Fruit fly (Drosophila melanogaster) whole organism, embryonic: ENCODE results near the gene CG43273.

Source experiments
- Bteb2 ChIP-seq: fragments of 200-800 bp; sonication (Bioruptor generic); optimal IDR thresholded peaks from 2 replicates; lab custom pipeline; 2016; ENCODE audit warnings: missing biosample characterization, missing genetic modification characterization
- C15 ChIP-seq: fragments of 200-800 bp; sonication (Bioruptor generic); IDR thresholded peaks from 3 replicates; pipeline ENCODE4 v1.3.6; 2022; ENCODE audit warnings: missing biosample characterization, missing genetic modification characterization
- CG10209 ChIP-seq: fragments of 200-800 bp; sonication (Bioruptor generic); optimal IDR thresholded peaks from 3 replicates; lab custom pipeline; 2017; ENCODE audit warnings: missing biosample characterization, mild to moderate bottlenecking, missing genetic modification characterization, missing genetic modification reagents
- CG11695 ChIP-seq: fragments of 200-800 bp; sonication (Bioruptor generic); IDR thresholded peaks from 3 replicates; pipeline ENCODE4 v1.3.6; 2022; ENCODE audit warnings: missing biosample characterization, missing genetic modification characterization
- CG11696 ChIP-seq: fragments of 200-800 bp; sonication (Bioruptor generic); IDR thresholded peaks from 2 replicates; pipeline ENCODE4 v1.3.6; 2022; ENCODE audit warnings: missing biosample characterization, missing genetic modification characterization
- CG12219 ChIP-seq: fragments of 200-800 bp; sonication (Bioruptor generic); optimal IDR thresholded peaks from 3 replicates; lab custom pipeline; 2018; ENCODE audit warnings: missing biosample characterization, mild to moderate bottlenecking, missing genetic modification characterization
- CG17361 ChIP-seq: fragments of 200-800 bp; sonication (Bioruptor generic); IDR thresholded peaks from 3 replicates; pipeline ENCODE4 v1.3.6; 2022; ENCODE audit warnings: missing biosample characterization, missing genetic modification characterization
- CG17385 ChIP-seq: fragments of 200-800 bp; sonication (Bioruptor generic); optimal IDR thresholded peaks from 3 replicates; lab custom pipeline; 2018; ENCODE audit warnings: missing biosample characterization, mild to moderate bottlenecking, missing genetic modification characterization
- CG18262 ChIP-seq: fragments of 200-800 bp; optimal IDR thresholded peaks from 3 replicates; lab custom pipeline; 2019; ENCODE audit warnings: missing biosample characterization, mild to moderate bottlenecking, missing genetic modification characterization, moderate library complexity
- CG2199 ChIP-seq: fragments of 200-800 bp; sonication (Bioruptor generic); IDR thresholded peaks from 3 replicates; pipeline ENCODE4 v1.3.6; 2022; ENCODE audit warnings: missing biosample characterization, missing genetic modification characterization
- CG31441 ChIP-seq: fragments of 200-800 bp; sonication (Bioruptor generic); IDR thresholded peaks from 2 replicates; pipeline ENCODE4 v1.3.6; 2022; ENCODE audit warnings: missing biosample characterization, missing genetic modification characterization
- CG3995 ChIP-seq: fragments of 200-800 bp; sonication (Bioruptor generic); optimal IDR thresholded peaks from 3 replicates; lab custom pipeline; 2016; ENCODE audit warnings: missing biosample characterization, missing genetic modification characterization
- CG4328 ChIP-seq: fragments of 200-800 bp; sonication (Bioruptor generic); optimal IDR thresholded peaks from 3 replicates; lab custom pipeline; 2017; ENCODE audit warnings: missing biosample characterization, missing genetic modification reagents, missing genetic modification characterization
- CG4360 ChIP-seq: fragments of 200-800 bp; sonication (Bioruptor generic); IDR thresholded peaks from 2 replicates; pipeline ENCODE4 v1.3.6; 2022; ENCODE audit warnings: missing biosample characterization, missing genetic modification characterization
- CG4404 ChIP-seq: fragments of 200-800 bp; sonication (Bioruptor generic); IDR thresholded peaks from 2 replicates; pipeline ENCODE4 v1.3.6; 2022; ENCODE audit warnings: missing biosample characterization, missing genetic modification characterization
- CG4707 ChIP-seq: fragments of 200-800 bp; sonication (Bioruptor generic); optimal IDR thresholded peaks from 2 replicates; lab custom pipeline; 2018; ENCODE audit warnings: missing biosample characterization, mild to moderate bottlenecking, missing genetic modification characterization, moderate library complexity
- CG6813 ChIP-seq: fragments of 200-800 bp; sonication (Bioruptor generic); optimal IDR thresholded peaks from 2 replicates; lab custom pipeline; 2017; ENCODE audit warnings: missing biosample characterization, missing genetic modification characterization, mild to moderate bottlenecking, moderate library complexity, missing genetic modification reagents
- CG6854 ChIP-seq: fragments of 200-800 bp; sonication (Bioruptor generic); optimal IDR thresholded peaks from 3 replicates; lab custom pipeline; 2017; ENCODE audit warnings: missing biosample characterization, mild to moderate bottlenecking, missing genetic modification characterization
- CG7556 ChIP-seq: fragments of 200-800 bp; sonication (Bioruptor generic); optimal IDR thresholded peaks from 2 replicates; lab custom pipeline; 2017; ENCODE audit warnings: missing biosample characterization, mild to moderate bottlenecking, missing genetic modification characterization
- CG7963 ChIP-seq: fragments of 200-800 bp; sonication (Bioruptor generic); IDR thresholded peaks from 3 replicates; pipeline ENCODE4 v1.3.6; 2022; ENCODE audit warnings: missing biosample characterization, missing genetic modification characterization; ENCODE audit not compliant: partially characterized antibody
- CG8281 ChIP-seq: fragments of 200-800 bp; sonication (Bioruptor generic); optimal IDR thresholded peaks from 2 replicates; lab custom pipeline; 2018; ENCODE audit warnings: missing biosample characterization, mild to moderate bottlenecking, missing genetic modification characterization, moderate library complexity
- CG9876 ChIP-seq: fragments of 200-800 bp; sonication (Bioruptor generic); optimal IDR thresholded peaks from 2 replicates; lab custom pipeline; 2016; ENCODE audit warnings: missing biosample characterization, missing genetic modification characterization
- Dfd ChIP-seq, 2 experiments: fragments of >200 bp; optimal IDR thresholded peaks; 2 replicates each; lab custom pipeline; 2017; ENCODE audit warnings: missing biosample characterization in 2 of 2, missing genetic modification characterization in 2 of 2
- Doc3 ChIP-seq: fragments of 200-800 bp; sonication (Bioruptor generic); IDR thresholded peaks from 3 replicates; pipeline ENCODE4 v1.3.6; 2022; ENCODE audit warnings: missing biosample characterization, missing genetic modification characterization; ENCODE audit not compliant: partially characterized antibody
- HHEX ChIP-seq: fragments of 200-800 bp; sonication (Bioruptor generic); optimal IDR thresholded peaks from 3 replicates; lab custom pipeline; 2017; ENCODE audit warnings: missing biosample characterization, mild to moderate bottlenecking, missing genetic modification characterization, missing genetic modification reagents
- Kr ChIP-seq: fragments of 200-800 bp; sonication (Bioruptor generic); optimal IDR thresholded peaks from 2 replicates; lab custom pipeline; 2017; ENCODE audit warnings: missing biosample characterization, mild to moderate bottlenecking, missing genetic modification characterization
- Lhr ChIP-seq: fragments of 200-800 bp; sonication (Bioruptor generic); optimal IDR thresholded peaks from 3 replicates; lab custom pipeline; 2017; ENCODE audit warnings: mild to moderate bottlenecking, missing biosample characterization, missing genetic modification reagents, missing genetic modification characterization
- MESR4 ChIP-seq: fragments of 200-800 bp; sonication (Bioruptor generic); optimal IDR thresholded peaks from 2 replicates; lab custom pipeline; 2018; ENCODE audit warnings: missing biosample characterization, mild to moderate bottlenecking, missing genetic modification characterization, moderate library complexity
- NK7.1 ChIP-seq: fragments of 200-800 bp; sonication (Bioruptor generic); optimal IDR thresholded peaks from 3 replicates; lab custom pipeline; 2016; ENCODE audit warnings: missing biosample characterization, missing genetic modification characterization
- Nf-YB ChIP-seq: fragments of 200-800 bp; sonication (Bioruptor generic); optimal IDR thresholded peaks from 3 replicates; lab custom pipeline; 2019; ENCODE audit warnings: missing biosample characterization, mild to moderate bottlenecking, missing genetic modification characterization, moderate library complexity
- Nf-YC ChIP-seq: fragments of 200-800 bp; optimal IDR thresholded peaks from 3 replicates; lab custom pipeline; 2019; ENCODE audit warnings: missing biosample characterization, mild to moderate bottlenecking, missing genetic modification characterization, moderate library complexity
- PHDP ChIP-seq: fragments of 200-800 bp; sonication (Bioruptor generic); optimal IDR thresholded peaks from 3 replicates; lab custom pipeline; 2018; ENCODE audit warnings: missing biosample characterization, mild to moderate bottlenecking, missing genetic modification characterization, moderate library complexity
- cg ChIP-seq: fragments of 200-800 bp; sonication (Bioruptor generic); optimal IDR thresholded peaks from 3 replicates; lab custom pipeline; 2019; ENCODE audit warnings: missing biosample characterization, mild to moderate bottlenecking, missing genetic modification characterization, moderate library complexity
- da ChIP-seq: fragments of 200-800 bp; sonication (Bioruptor generic); optimal IDR thresholded peaks from 2 replicates; lab custom pipeline; 2016; ENCODE audit warnings: missing biosample characterization, missing genetic modification characterization
- dm ChIP-seq: fragments of 200-800 bp; sonication (Bioruptor generic); optimal IDR thresholded peaks from 3 replicates; lab custom pipeline; 2016; ENCODE audit warnings: missing biosample characterization, missing genetic modification characterization
- dmrt99B ChIP-seq: fragments of 200-800 bp; sonication (Bioruptor generic); optimal IDR thresholded peaks from 2 replicates; lab custom pipeline; 2018; ENCODE audit warnings: missing biosample characterization, mild to moderate bottlenecking, missing genetic modification characterization, moderate library complexity
- dpn ChIP-seq, 2 experiments: fragments of 200-800 bp; sonication (Bioruptor generic); optimal IDR thresholded peaks; 3 replicates each; lab custom pipeline; 2016; ENCODE audit warnings: missing biosample characterization in 2 of 2, missing genetic modification characterization in 2 of 2
- dysf ChIP-seq: fragments of 200-800 bp; sonication (Bioruptor generic); IDR thresholded peaks from 3 replicates; pipeline ENCODE4 v1.3.6; 2022; ENCODE audit warnings: missing biosample characterization, missing genetic modification characterization
- gce ChIP-seq: fragments of 200-800 bp; sonication (Bioruptor generic); IDR thresholded peaks from 3 replicates; pipeline ENCODE4 v1.3.6; 2022; ENCODE audit warnings: missing biosample characterization, missing genetic modification characterization
- gcm2 ChIP-seq: fragments of 200-800 bp; sonication (Bioruptor generic); optimal IDR thresholded peaks from 2 replicates; lab custom pipeline; 2016; ENCODE audit warnings: missing biosample characterization, missing genetic modification characterization
- h ChIP-seq: fragments of >200 bp; optimal IDR thresholded peaks from 2 replicates; lab custom pipeline; 2017
- ham ChIP-seq: fragments of 200-800 bp; sonication (Bioruptor generic); IDR thresholded peaks from 2 replicates; pipeline ENCODE4 v1.3.6; 2022; ENCODE audit warnings: missing biosample characterization, missing genetic modification characterization
- ind ChIP-seq: fragments of 200-800 bp; sonication (Bioruptor generic); optimal IDR thresholded peaks from 3 replicates; lab custom pipeline; 2016; ENCODE audit warnings: missing biosample characterization, missing genetic modification characterization
- mam ChIP-seq: fragments of 200-800 bp; sonication (Bioruptor generic); optimal IDR thresholded peaks from 3 replicates; lab custom pipeline; 2016; ENCODE audit warnings: missing biosample characterization, missing genetic modification characterization
- nau ChIP-seq: fragments of 200-800 bp; sonication (Bioruptor generic); optimal IDR thresholded peaks from 3 replicates; lab custom pipeline; 2017; ENCODE audit warnings: missing biosample characterization, mild to moderate bottlenecking, missing genetic modification characterization, missing genetic modification reagents
- pb ChIP-seq: fragments of 200-800 bp; sonication (Bioruptor generic); optimal IDR thresholded peaks from 3 replicates; lab custom pipeline; 2016; ENCODE audit warnings: missing biosample characterization, missing genetic modification characterization
- row ChIP-seq: fragments of 200-800 bp; sonication (Bioruptor generic); IDR thresholded peaks from 3 replicates; pipeline ENCODE4 v1.3.6; 2022; ENCODE audit warnings: missing biosample characterization, missing genetic modification characterization
- sob ChIP-seq: fragments of 200-800 bp; sonication (Bioruptor generic); IDR thresholded peaks from 2 replicates; pipeline ENCODE4 v1.3.6; 2022; ENCODE audit warnings: missing biosample characterization, missing genetic modification characterization
- sug ChIP-seq: fragments of 200-800 bp; optimal IDR thresholded peaks from 2 replicates; lab custom pipeline; 2019; ENCODE audit warnings: missing biosample characterization, mild to moderate bottlenecking, missing genetic modification characterization, moderate library complexity
- unpg ChIP-seq: fragments of 200-800 bp; sonication (Bioruptor generic); optimal IDR thresholded peaks from 3 replicates; lab custom pipeline; 2018; ENCODE audit warnings: missing biosample characterization, mild to moderate bottlenecking, missing genetic modification characterization, moderate library complexity
- z ChIP-seq: fragments of 200-800 bp; sonication (Bioruptor generic); IDR thresholded peaks from 3 replicates; pipeline ENCODE4 v1.3.6; 2022; ENCODE audit warnings: missing biosample characterization, missing genetic modification characterization
- zf30C ChIP-seq: fragments of 200-800 bp; sonication (Bioruptor generic); optimal IDR thresholded peaks from 3 replicates; lab custom pipeline; 2018; ENCODE audit warnings: missing biosample characterization, mild to moderate bottlenecking, missing genetic modification characterization

Gene CG43273

DNA sequence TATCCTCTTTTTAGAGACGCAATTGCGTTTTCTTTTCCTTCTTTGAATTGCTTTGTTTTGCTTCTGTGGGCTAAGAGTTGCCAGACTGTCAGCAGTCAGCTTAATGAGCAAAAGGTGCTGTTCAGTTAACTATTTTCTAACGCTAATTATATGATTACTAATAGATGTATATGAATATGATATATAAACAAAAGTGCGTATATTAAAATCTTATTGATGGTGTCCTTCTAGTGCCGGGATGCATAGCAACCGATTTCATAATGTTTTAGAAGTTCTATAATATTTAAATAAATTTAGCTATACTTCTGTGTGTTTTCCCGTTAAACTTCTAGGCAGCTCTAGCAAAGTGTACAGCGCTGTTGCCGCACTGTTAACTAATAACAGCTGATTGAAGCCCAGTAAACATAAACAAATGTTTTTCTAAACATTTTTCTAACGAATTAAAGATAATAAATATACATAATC, at the start of gene CG43273, which contains the start of gene Kaz (continued):
- TF ChIP-seq dmrt99B (tag; lab: Kevin White, UChicago) (no peak), zf30C (GFP tag; lab: Kevin White, UChicago) (no peak), C15 (no peak), da (no peak), sug (tag; lab: Kevin White, UChicago) (no peak), ham (GFP tag; lab: Robert Waterston, UW) (no peak), dm (GFP tag; lab: Kevin White, UChicago) (no peak), pb (GFP tag; lab: Kevin White, UChicago) (no peak), cg (no peak), Lhr (GFP tag; lab: Kevin White, UChicago) (no peak), CG10209 (GFP tag; lab: Kevin White, UChicago) (peak; percentile 37), CG4707 (GFP tag; lab: Kevin White, UChicago) (no peak), CG4328 (peak; percentile 23), CG17361 (no peak; the same call in 2 of the 3 replicates), gce (GFP tag; lab: Robert Waterston, UW) (no peak), HHEX (GFP tag; lab: Kevin White, UChicago) (no peak), dysf (GFP tag; lab: Robert Waterston, UW) (peak; percentile 56; the same call in 1 of the 3 replicates), CG6813 (GFP tag; lab: Kevin White, UChicago) (no peak), nau (GFP tag; lab: Kevin White, UChicago) (no peak), mam (GFP tag; lab: Kevin White, UChicago) (peak; percentile 12), CG6854 (GFP tag; lab: Kevin White, UChicago) (peak; percentile 11), gcm2 (GFP tag; lab: Kevin White, UChicago) (no peak), CG11696 (GFP tag; lab: Robert Waterston, UW) (no peak), CG12219 (GFP tag; lab: Kevin White, UChicago) (no peak), CG4404 (no peak), sob (peak; percentile 59), Bteb2 (GFP tag; lab: Kevin White, UChicago) (no peak), CG31441 (no peak; the same call in 1 of the 2 replicates), Doc3 (no peak), CG18262 (tag; lab: Kevin White, UChicago) (no peak), unpg (GFP tag; lab: Kevin White, UChicago) (no peak), h (lab: Kevin White, UChicago) (no peak), ind (peak; percentile 56), Nf-YC (tag; lab: Kevin White, UChicago) (no peak), CG2199 (GFP tag; lab: Robert Waterston, UW) (no peak), CG9876 (GFP tag; lab: Kevin White, UChicago) (no peak), CG4360 (GFP tag; lab: Robert Waterston, UW) (no peak), dpn (GFP tag; optimal IDR thresholded peaks at IDR 0.05; lab: Kevin White, UChicago) (peak in 1 of 2 experiments; percentile 68), CG17385 (GFP tag; lab: Kevin White, UChicago) (no peak), Dfd (GFP tag; optimal IDR thresholded peaks at IDR 0.05; lab: Kevin White, UChicago) (no peak), NK7.1 (no peak), CG7556 (GFP tag; lab: Kevin White, UChicago) (no peak), MESR4 (no peak), CG3995 (GFP tag; lab: Kevin White, UChicago) (no peak), Nf-YB (GFP tag; lab: Kevin White, UChicago) (no peak), CG7963 (no peak), Kr (GFP tag; lab: Kevin White, UChicago) (no peak), PHDP (tag; lab: Kevin White, UChicago) (no peak), row (GFP tag; lab: Robert Waterston, UW) (peak; percentile 94), CG8281 (tag; lab: Kevin White, UChicago) (no peak), z (no peak), CG11695 (GFP tag; lab: Robert Waterston, UW) (no peak)
